Fruit fly (Drosophila melanogaster) whole organism, wandering third instar larva: Measurements from ENCODE around the gene AOX4.
A peak's percentile ranks its signal among the peaks of the same experiment; 100 is the strongest.

Experiments used
- Abd-B ChIP-seq: fragments of >200 bp; optimal IDR thresholded peaks from 2 replicates; lab custom pipeline; 2017; ENCODE audit warnings: missing biosample characterization, missing genetic modification characterization
- CG32264 ChIP-seq: fragments of 200-800 bp; sonication (Bioruptor generic); optimal IDR thresholded peaks from 2 replicates; lab custom pipeline; 2016; ENCODE audit warnings: missing biosample characterization, missing genetic modification characterization
- CG9705 ChIP-seq: fragments of 200-800 bp; sonication (Bioruptor generic); optimal IDR thresholded peaks from 2 replicates; lab custom pipeline; 2018; ENCODE audit warnings: missing biosample characterization, mild to moderate bottlenecking, missing genetic modification characterization
- CrebA ChIP-seq: fragments of 200-800 bp; sonication (Bioruptor generic); optimal IDR thresholded peaks from 2 replicates; lab custom pipeline; 2016; ENCODE audit warnings: missing biosample characterization, mild to moderate bottlenecking, missing genetic modification characterization, borderline replicate concordance
- Dfd ChIP-seq: fragments of >200 bp; optimal IDR thresholded peaks from 2 replicates; lab custom pipeline; 2017; ENCODE audit warnings: missing biosample characterization, missing genetic modification characterization
- Dif ChIP-seq: fragments of 200-275, 200-300 bp; sonication (Bioruptor generic); optimal IDR thresholded peaks from 2 replicates; lab custom pipeline; 2018; ENCODE audit warnings: missing biosample characterization, missing genetic modification characterization; ENCODE audit not compliant: partially characterized antibody
- GATAd ChIP-seq: sonication (Bioruptor generic); optimal IDR thresholded peaks from 2 replicates; lab custom pipeline; 2016; ENCODE audit warnings: missing biosample characterization, missing genetic modification characterization
- HLH106 ChIP-seq: fragments of 200-800 bp; optimal IDR thresholded peaks from 3 replicates; lab custom pipeline; 2019; ENCODE audit warnings: missing biosample characterization, mild to moderate bottlenecking, missing genetic modification characterization, moderate library complexity
- Hnf4 ChIP-seq: fragments of 200-800 bp; sonication (Bioruptor generic); optimal IDR thresholded peaks from 2 replicates; lab custom pipeline; 2016; ENCODE audit warnings: missing biosample characterization, mild to moderate bottlenecking, missing genetic modification characterization
- Hr78 ChIP-seq: fragments of >200 bp; optimal IDR thresholded peaks from 2 replicates; lab custom pipeline; 2017; ENCODE audit warnings: missing biosample characterization, missing genetic modification characterization
- Hr83 ChIP-seq: fragments of 200-300 bp; sonication (Bioruptor generic); optimal IDR thresholded peaks from 2 replicates; lab custom pipeline; 2016; ENCODE audit warnings: missing biosample characterization, mild to moderate bottlenecking, missing genetic modification characterization, moderate library complexity; ENCODE audit not compliant: poor library complexity, severe bottlenecking
- Jra ChIP-seq: sonication (Bioruptor generic); optimal IDR thresholded peaks from 2 replicates; lab custom pipeline; 2016; ENCODE audit warnings: missing biosample characterization, missing genetic modification characterization
- Mio ChIP-seq: sonication (Bioruptor generic); optimal IDR thresholded peaks from 2 replicates; lab custom pipeline; 2016; ENCODE audit warnings: missing biosample characterization, missing genetic modification characterization
- Myc ChIP-seq: fragments of >200 bp; optimal IDR thresholded peaks from 2 replicates; lab custom pipeline; 2017
- N ChIP-seq: fragments of >200 bp; optimal IDR thresholded peaks from 2 replicates; lab custom pipeline; 2018; ENCODE audit warnings: missing biosample characterization, missing external identifiers, missing genetic modification characterization
- OdsH ChIP-seq: fragments of 200-800 bp; sonication (Bioruptor generic); optimal IDR thresholded peaks from 2 replicates; lab custom pipeline; 2016; ENCODE audit warnings: missing biosample characterization, mild to moderate bottlenecking, missing genetic modification characterization
- Rel ChIP-seq, 2 experiments: fragments of 200-800 bp; sonication (Bioruptor generic) in 1 of 2; optimal IDR thresholded peaks; 2 replicates in 1 of 2; 3 replicates in 1 of 2; lab custom pipeline; 2016 to 2019; ENCODE audit warnings: mild to moderate bottlenecking in 2 of 2, missing biosample characterization in 2 of 2, missing genetic modification characterization in 2 of 2, moderate library complexity in 1 of 2
- Sp1 ChIP-seq: fragments of 200-800 bp; sonication (Bioruptor generic); optimal IDR thresholded peaks from 3 replicates; lab custom pipeline; 2019; ENCODE audit warnings: missing biosample characterization, mild to moderate bottlenecking, missing genetic modification characterization, moderate library complexity
- Vsx2 ChIP-seq: fragments of 200-300, 225-300 bp; sonication (Bioruptor generic); optimal IDR thresholded peaks from 2 replicates; lab custom pipeline; 2018; ENCODE audit warnings: missing biosample characterization, missing genetic modification characterization; ENCODE audit not compliant: partially characterized antibody
- br ChIP-seq: fragments of 200-800 bp; sonication (Bioruptor generic); optimal IDR thresholded peaks from 2 replicates; lab custom pipeline; 2016; ENCODE audit warnings: missing biosample characterization, missing genetic modification characterization
- brk ChIP-seq: fragments of 200-800 bp; sonication (Bioruptor generic); optimal IDR thresholded peaks from 2 replicates; lab custom pipeline; 2016; ENCODE audit warnings: missing biosample characterization, mild to moderate bottlenecking, missing genetic modification characterization
- dl ChIP-seq, 2 experiments: fragments of 175-275, 200-275 bp in 1 of 2; fragments of 200-275 bp in 1 of 2; sonication (Bioruptor generic); optimal IDR thresholded peaks; lab custom pipeline; 2018; ENCODE audit warnings: mild to moderate bottlenecking in 2 of 2, missing biosample characterization in 2 of 2, missing genetic modification characterization in 2 of 2, moderate library complexity in 2 of 2; ENCODE audit not compliant: partially characterized antibody in 2 of 2, insufficient read depth in 1 of 2
- dmrt93B ChIP-seq: fragments of 200-800 bp; sonication (Bioruptor generic); optimal IDR thresholded peaks from 2 replicates; lab custom pipeline; 2018; ENCODE audit warnings: missing biosample characterization, mild to moderate bottlenecking, missing genetic modification characterization
- dsf ChIP-seq: sonication (Bioruptor generic); optimal IDR thresholded peaks from 2 replicates; lab custom pipeline; 2016; ENCODE audit warnings: missing biosample characterization, missing genetic modification characterization, borderline replicate concordance
- ey ChIP-seq: fragments of 200-800 bp; sonication (Bioruptor generic); optimal IDR thresholded peaks from 2 replicates; lab custom pipeline; 2016; ENCODE audit warnings: missing biosample characterization, missing genetic modification characterization
- foxo ChIP-seq, 2 experiments: fragments of 200-800 bp; sonication (Bioruptor generic); optimal IDR thresholded peaks; 2 replicates in 1 of 2; 3 replicates in 1 of 2; lab custom pipeline; 2016 to 2017; ENCODE audit warnings: missing biosample characterization in 2 of 2, missing genetic modification characterization in 2 of 2
- fru ChIP-seq: fragments of 200-800 bp; sonication (Bioruptor generic); optimal IDR thresholded peaks from 3 replicates; lab custom pipeline; 2016; ENCODE audit warnings: missing biosample characterization, mild to moderate bottlenecking, missing genetic modification characterization
- h ChIP-seq: fragments of 200-800 bp; sonication (Bioruptor generic); optimal IDR thresholded peaks from 3 replicates; lab custom pipeline; 2016; ENCODE audit warnings: missing biosample characterization, mild to moderate bottlenecking, missing genetic modification characterization
- jim ChIP-seq: fragments of 175-275, 200-325 bp; sonication (Bioruptor generic); optimal IDR thresholded peaks from 2 replicates; lab custom pipeline; 2016; ENCODE audit warnings: missing biosample characterization, mild to moderate bottlenecking, missing genetic modification characterization
- lola ChIP-seq: fragments of >200 bp; optimal IDR thresholded peaks from 2 replicates; lab custom pipeline; 2017; ENCODE audit warnings: missing biosample characterization, missing genetic modification characterization
- pan ChIP-seq: fragments of >200 bp; optimal IDR thresholded peaks from 2 replicates; lab custom pipeline; 2017
- psq ChIP-seq: fragments of 200-800 bp; sonication (Bioruptor generic); optimal IDR thresholded peaks from 3 replicates; lab custom pipeline; 2017; ENCODE audit warnings: missing biosample characterization, mild to moderate bottlenecking, missing genetic modification characterization, moderate library complexity
- rgr ChIP-seq: fragments of 200-800 bp; sonication (Bioruptor generic); optimal IDR thresholded peaks from 3 replicates; lab custom pipeline; 2016; ENCODE audit warnings: missing biosample characterization, mild to moderate bottlenecking, missing genetic modification characterization
- sage ChIP-seq: fragments of 200-800 bp; sonication (Bioruptor generic); optimal IDR thresholded peaks from 2 replicates; lab custom pipeline; 2016; ENCODE audit warnings: missing biosample characterization, mild to moderate bottlenecking, missing genetic modification characterization
- sv ChIP-seq: fragments of 200-800 bp; sonication (Bioruptor generic); optimal IDR thresholded peaks from 3 replicates; lab custom pipeline; 2016; ENCODE audit warnings: missing biosample characterization, missing genetic modification characterization
- tai ChIP-seq: sonication (Bioruptor generic); optimal IDR thresholded peaks from 2 replicates; lab custom pipeline; 2016; ENCODE audit warnings: missing biosample characterization, missing genetic modification characterization
- usp ChIP-seq: fragments of >200 bp; optimal IDR thresholded peaks from 2 replicates; lab custom pipeline; 2017; ENCODE audit warnings: missing biosample characterization, missing genetic modification characterization
- woc ChIP-seq: sonication (Bioruptor generic); optimal IDR thresholded peaks from 2 replicates; lab custom pipeline; 2016; ENCODE audit warnings: missing biosample characterization, mild to moderate bottlenecking, missing genetic modification characterization

The AOX4 gene

dm6 chr3R:15556524-15556923, 3.9 kb upstream of the AOX4 start:
- no peak for TF ChIP-seq Dfd (GFP tag; lab: Kevin White, UChicago)
- TF ChIP-seq usp (GFP tag; lab: Kevin White, UChicago): no peak
- TF ChIP-seq woc: no peak
- TF ChIP-seq brk (GFP tag; lab: Kevin White, UChicago): no peak
- TF ChIP-seq Sp1: no peak
- TF ChIP-seq jim (GFP tag; lab: Kevin White, UChicago): no peak
- TF ChIP-seq Hr78 (GFP tag; lab: Kevin White, UChicago): no peak
- TF ChIP-seq Myc: no peak
- TF ChIP-seq fru: peak; percentile 24
- TF ChIP-seq Rel (GFP tag; optimal IDR thresholded peaks at IDR 0.05; lab: Kevin White, UChicago): no peak
- no peak for TF ChIP-seq Rel (tag; optimal IDR thresholded peaks at IDR 0.05; lab: Kevin White, UChicago)
- TF ChIP-seq sage (GFP tag; lab: Kevin White, UChicago): no peak
- TF ChIP-seq N (GFP tag; lab: Kevin White, UChicago): no peak
- TF ChIP-seq Hnf4 (GFP tag; lab: Kevin White, UChicago): no peak
- TF ChIP-seq CrebA (GFP tag; lab: Kevin White, UChicago): no peak
- TF ChIP-seq Abd-B: no peak
- peak; percentile 13 for TF ChIP-seq psq (GFP tag; lab: Kevin White, UChicago)
- TF ChIP-seq Dif (GFP tag; lab: Kevin White, UChicago): no peak
- TF ChIP-seq CG9705: no peak
- no peak for TF ChIP-seq lola
- peak; percentile 14 for TF ChIP-seq rgr (GFP tag; lab: Kevin White, UChicago)
- no peak for TF ChIP-seq GATAd
- TF ChIP-seq h: peak; percentile 32
- peak; percentile 30 for TF ChIP-seq ey
- peak; percentile 10 for TF ChIP-seq br
- no peak for TF ChIP-seq dsf (GFP tag; lab: Kevin White, UChicago)
- TF ChIP-seq Jra (GFP tag; lab: Kevin White, UChicago): no peak
- TF ChIP-seq sv (GFP tag; lab: Kevin White, UChicago): no peak
- no peak for TF ChIP-seq CG32264
- peak; percentile 29 for TF ChIP-seq OdsH (GFP tag; lab: Kevin White, UChicago)
- TF ChIP-seq pan (lab: Kevin White, UChicago): no peak
- peak in 1 of 2 experiments; percentile 44 for TF ChIP-seq foxo (GFP tag; optimal IDR thresholded peaks at IDR 0.05; lab: Kevin White, UChicago)
- no peak for TF ChIP-seq dmrt93B (GFP tag; lab: Kevin White, UChicago)
- TF ChIP-seq tai (GFP tag; lab: Kevin White, UChicago): no peak
- TF ChIP-seq Vsx2: no peak
- TF ChIP-seq HLH106 (tag; lab: Kevin White, UChicago): no peak
- no peak for TF ChIP-seq Hr83
- TF ChIP-seq dl (GFP tag; optimal IDR thresholded peaks at IDR 0.05; lab: Kevin White, UChicago; ENCODE audit: insufficient read depth in 1 of 2, partially characterized antibody in 2 of 2): no peak
- no peak for TF ChIP-seq Mio
- TF ChIP-seq, all 38 proteins: peak for 8

- TF ChIP-seq sv (GFP tag; lab: Kevin White, UChicago) (no peak), Hnf4 (GFP tag; lab: Kevin White, UChicago) (no peak), foxo (GFP tag; optimal IDR thresholded peaks at IDR 0.05; lab: Kevin White, UChicago) (peak in 1 of 2 experiments; percentile 48), Dif (GFP tag; lab: Kevin White, UChicago) (no peak), Sp1 (peak; percentile 53), tai (GFP tag; lab: Kevin White, UChicago) (no peak), pan (lab: Kevin White, UChicago) (no peak), CrebA (GFP tag; lab: Kevin White, UChicago) (no peak), h (peak; percentile 43), Jra (GFP tag; lab: Kevin White, UChicago) (no peak), CG9705 (no peak), CG32264 (no peak), Hr78 (GFP tag; lab: Kevin White, UChicago) (no peak), dsf (GFP tag; lab: Kevin White, UChicago) (no peak), Rel (GFP tag; optimal IDR thresholded peaks at IDR 0.05; lab: Kevin White, UChicago) (no peak), Rel (tag; optimal IDR thresholded peaks at IDR 0.05; lab: Kevin White, UChicago) (no peak), N (GFP tag; lab: Kevin White, UChicago) (no peak), usp (GFP tag; lab: Kevin White, UChicago) (no peak), Abd-B (no peak), Dfd (GFP tag; lab: Kevin White, UChicago) (no peak), lola (no peak), OdsH (GFP tag; lab: Kevin White, UChicago) (peak; percentile 49), GATAd (no peak), br (peak; percentile 30), fru (peak; percentile 56), rgr (GFP tag; lab: Kevin White, UChicago) (peak; percentile 31), ey (peak; percentile 23), dl (GFP tag; optimal IDR thresholded peaks at IDR 0.05; lab: Kevin White, UChicago; ENCODE audit: insufficient read depth in 1 of 2, partially characterized antibody in 2 of 2) (no peak), HLH106 (tag; lab: Kevin White, UChicago) (peak; percentile 52), jim (GFP tag; lab: Kevin White, UChicago) (no peak), psq (GFP tag; lab: Kevin White, UChicago) (peak; percentile 41), Myc (no peak), Hr83 (no peak), brk (GFP tag; lab: Kevin White, UChicago) (no peak), sage (GFP tag; lab: Kevin White, UChicago) (no peak), dmrt93B (GFP tag; lab: Kevin White, UChicago) (peak; percentile 10), Vsx2 (no peak), Mio (no peak), woc (peak; percentile 46)
Measured at dm6 chr3R:15554733-15555132, 2.1 kb upstream of the AOX4 start.
